4 fruit fly cellular contexts compared by ENCODE assay signal in genomic region chrX:13676458-13676944, dm6.
A peak's percentile ranks its signal among the peaks of the same experiment; 100 is the strongest.
TF ChIP-seq lines count a peak whose summit lies in the region.

Gene CG11162, plus strand, starts transcription at chrX:13676894.

- no peak for TF ChIP-seq CTCF in whole organism, embryonic (GFP tag; optimal IDR thresholded peaks at IDR 0.05; lab: Kevin White, UChicago)

TF ChIP-seq in whole organism, adult, 20 proteins besides CTCF, POLR2A, EP300 and RAD21:
- TF ChIP-seq Hr96 (GFP tag; optimal IDR thresholded peaks at IDR 0.05; lab: Kevin White, UChicago): no peak
- TF ChIP-seq CG12768 (GFP tag; optimal IDR thresholded peaks at IDR 0.05; lab: Kevin White, UChicago): no peak
- TF ChIP-seq tj (GFP tag; optimal IDR thresholded peaks at IDR 0.05; lab: Kevin White, UChicago): no peak
- TF ChIP-seq CG11617 (GFP tag; optimal IDR thresholded peaks at IDR 0.05; lab: Kevin White, UChicago): peak; percentile 8
- TF ChIP-seq CG7101 (tag; optimal IDR thresholded peaks at IDR 0.05; lab: Kevin White, UChicago): peak; percentile 53
- no peak for TF ChIP-seq toe (GFP tag; optimal IDR thresholded peaks at IDR 0.05; lab: Kevin White, UChicago)
- TF ChIP-seq Clk (GFP tag; optimal IDR thresholded peaks at IDR 0.05; lab: Kevin White, UChicago): no peak
- no peak for TF ChIP-seq bab1 (GFP tag; optimal IDR thresholded peaks at IDR 0.05; lab: Kevin White, UChicago)
- no peak for TF ChIP-seq cic (GFP tag; optimal IDR thresholded peaks at IDR 0.05; lab: Kevin White, UChicago)
- TF ChIP-seq CG14711 (tag; optimal IDR thresholded peaks at IDR 0.05; lab: Kevin White, UChicago): peak; percentile 27
- TF ChIP-seq ovo (GFP tag; optimal IDR thresholded peaks at IDR 0.05; lab: Kevin White, UChicago): no peak
- TF ChIP-seq pad (GFP tag; optimal IDR thresholded peaks at IDR 0.05; lab: Kevin White, UChicago): peak; percentile 19
- no peak for TF ChIP-seq CG33017 (tag; optimal IDR thresholded peaks at IDR 0.05; lab: Kevin White, UChicago)
- no peak for TF ChIP-seq cnc (optimal IDR thresholded peaks at IDR 0.05; lab: Kevin White, UChicago)
- TF ChIP-seq CG1620 (GFP tag; optimal IDR thresholded peaks at IDR 0.05; lab: Kevin White, UChicago): no peak
- TF ChIP-seq CG5204 (GFP tag; optimal IDR thresholded peaks at IDR 0.05; lab: Kevin White, UChicago): no peak
- TF ChIP-seq Mnt (GFP tag; optimal IDR thresholded peaks at IDR 0.05; lab: Kevin White, UChicago): no peak

TF ChIP-seq in whole organism, embryonic, 481 proteins besides CTCF, POLR2A, EP300 and RAD21 (continues in another document):
- TF ChIP-seq Hsf (GFP tag; optimal IDR thresholded peaks at IDR 0.05; lab: Kevin White, UChicago) (no peak), Hey (tag; optimal IDR thresholded peaks at IDR 0.05; lab: Kevin White, UChicago) (no peak), Bdp1 (GFP tag; optimal IDR thresholded peaks at IDR 0.05; lab: Kevin White, UChicago) (no peak), CG9932 (GFP tag; IDR thresholded peaks at IDR 0.05; lab: Robert Waterston, UW) (peak; percentile 40), bbx (GFP tag; IDR thresholded peaks at IDR 0.05; lab: Robert Waterston, UW; ENCODE audit: partially characterized antibody) (no peak), Xrp1 (GFP tag; IDR thresholded peaks at IDR 0.05; lab: Robert Waterston, UW) (no peak), YL-1 (GFP tag; optimal IDR thresholded peaks at IDR 0.05; lab: Kevin White, UChicago) (no peak), CG8359 (GFP tag; optimal IDR thresholded peaks at IDR 0.05; lab: Kevin White, UChicago; ENCODE audit: borderline replicate concordance) (no peak), Side (GFP tag; optimal IDR thresholded peaks at IDR 0.05; lab: Kevin White, UChicago) (no peak), CG6683 (GFP tag; optimal IDR thresholded peaks at IDR 0.05; lab: Kevin White, UChicago) (no peak), odd (GFP tag; optimal IDR thresholded peaks at IDR 0.05; lab: Kevin White, UChicago) (no peak), chm (GFP tag; IDR thresholded peaks at IDR 0.05; lab: Robert Waterston, UW) (no peak), kni (GFP tag; optimal IDR thresholded peaks at IDR 0.05; lab: Kevin White, UChicago) (no peak), CG17568 (GFP tag; optimal IDR thresholded peaks at IDR 0.05; lab: Kevin White, UChicago) (no peak), lola (GFP tag; optimal IDR thresholded peaks at IDR 0.05; lab: Kevin White, UChicago) (no peak), unc-4 (GFP tag; IDR thresholded peaks at IDR 0.05; lab: Robert Waterston, UW; ENCODE audit: partially characterized antibody) (no peak), E2f1 (GFP tag; IDR thresholded peaks at IDR 0.05; lab: Robert Waterston, UW) (no peak), toy (GFP tag; IDR thresholded peaks at IDR 0.05; lab: Robert Waterston, UW) (no peak), gsb (GFP tag; IDR thresholded peaks at IDR 0.05; lab: Robert Waterston, UW) (no peak), CG9876 (GFP tag; optimal IDR thresholded peaks at IDR 0.05; lab: Kevin White, UChicago) (no peak), CG7271 (tag; optimal IDR thresholded peaks at IDR 0.05; lab: Kevin White, UChicago) (no peak), z (GFP tag; IDR thresholded peaks at IDR 0.05; lab: Robert Waterston, UW) (no peak), lab (GFP tag; optimal IDR thresholded peaks at IDR 0.05; lab: Kevin White, UChicago) (peak; percentile 70), crol (GFP tag; IDR thresholded peaks at IDR 0.05; lab: Robert Waterston, UW) (no peak), CG10267 (tag; optimal IDR thresholded peaks at IDR 0.05; lab: Kevin White, UChicago) (no peak), hb (GFP tag; IDR thresholded peaks at IDR 0.05; lab: Robert Waterston, UW; ENCODE audit: partially characterized antibody) (no peak), CG8924 (tag; optimal IDR thresholded peaks at IDR 0.05; lab: Kevin White, UChicago) (peak; percentile 2)

TF ChIP-seq in whole organism, prepupa, 60 proteins besides CTCF, POLR2A, EP300 and RAD21:
- TF ChIP-seq vri (GFP tag; optimal IDR thresholded peaks at IDR 0.05; lab: Kevin White, UChicago): peak; percentile 3
- no peak for TF ChIP-seq CG10669 (GFP tag; optimal IDR thresholded peaks at IDR 0.05; lab: Kevin White, UChicago)

TF ChIP-seq in whole organism, wandering third instar larva, 38 proteins besides CTCF, POLR2A, EP300 and RAD21:
- TF ChIP-seq CG9705 (GFP tag; optimal IDR thresholded peaks at IDR 0.05; lab: Kevin White, UChicago) (no peak), HLH106 (tag; optimal IDR thresholded peaks at IDR 0.05; lab: Kevin White, UChicago) (peak; percentile 33), Hnf4 (GFP tag; optimal IDR thresholded peaks at IDR 0.05; lab: Kevin White, UChicago) (no peak), rgr (GFP tag; optimal IDR thresholded peaks at IDR 0.05; lab: Kevin White, UChicago) (peak; percentile 54), Mio (GFP tag; optimal IDR thresholded peaks at IDR 0.05; lab: Kevin White, UChicago) (no peak), OdsH (GFP tag; optimal IDR thresholded peaks at IDR 0.05; lab: Kevin White, UChicago) (peak; percentile 46), foxo (GFP tag; optimal IDR thresholded peaks at IDR 0.05; lab: Kevin White, UChicago) (peak in 1 of 2 experiments; percentile 65), dsf (GFP tag; optimal IDR thresholded peaks at IDR 0.05; lab: Kevin White, UChicago; ENCODE audit: borderline replicate concordance) (no peak), ey (GFP tag; optimal IDR thresholded peaks at IDR 0.05; lab: Kevin White, UChicago) (peak; percentile 56), Rel (GFP tag; optimal IDR thresholded peaks at IDR 0.05; lab: Kevin White, UChicago) (no peak), Rel (tag; optimal IDR thresholded peaks at IDR 0.05; lab: Kevin White, UChicago) (no peak), sage (GFP tag; optimal IDR thresholded peaks at IDR 0.05; lab: Kevin White, UChicago) (no peak), Sp1 (GFP tag; optimal IDR thresholded peaks at IDR 0.05; lab: Kevin White, UChicago) (peak; percentile 29), Hr78 (GFP tag; optimal IDR thresholded peaks at IDR 0.05; lab: Kevin White, UChicago) (no peak), psq (GFP tag; optimal IDR thresholded peaks at IDR 0.05; lab: Kevin White, UChicago) (no peak), tai (GFP tag; optimal IDR thresholded peaks at IDR 0.05; lab: Kevin White, UChicago) (no peak), woc (GFP tag; optimal IDR thresholded peaks at IDR 0.05; lab: Kevin White, UChicago) (no peak), Myc (optimal IDR thresholded peaks at IDR 0.05; lab: Kevin White, UChicago) (no peak), Vsx2 (GFP tag; optimal IDR thresholded peaks at IDR 0.05; lab: Kevin White, UChicago; ENCODE audit: partially characterized antibody) (no peak), dl (GFP tag; optimal IDR thresholded peaks at IDR 0.05; lab: Kevin White, UChicago; ENCODE audit: insufficient read depth in 1 of 2, partially characterized antibody in 2 of 2) (no peak), brk (GFP tag; optimal IDR thresholded peaks at IDR 0.05; lab: Kevin White, UChicago) (no peak), pan (optimal IDR thresholded peaks at IDR 0.05; lab: Kevin White, UChicago) (no peak), Hr83 (GFP tag; optimal IDR thresholded peaks at IDR 0.05; lab: Kevin White, UChicago; ENCODE audit: poor library complexity, severe bottlenecking) (no peak), CG32264 (GFP tag; optimal IDR thresholded peaks at IDR 0.05; lab: Kevin White, UChicago) (no peak), N (GFP tag; optimal IDR thresholded peaks at IDR 0.05; lab: Kevin White, UChicago) (no peak), jim (GFP tag; optimal IDR thresholded peaks at IDR 0.05; lab: Kevin White, UChicago) (no peak), dmrt93B (GFP tag; optimal IDR thresholded peaks at IDR 0.05; lab: Kevin White, UChicago) (no peak), usp (GFP tag; optimal IDR thresholded peaks at IDR 0.05; lab: Kevin White, UChicago) (no peak), lola (GFP tag; optimal IDR thresholded peaks at IDR 0.05; lab: Kevin White, UChicago) (no peak), Dif (GFP tag; optimal IDR thresholded peaks at IDR 0.05; lab: Kevin White, UChicago; ENCODE audit: partially characterized antibody) (no peak), fru (GFP tag; optimal IDR thresholded peaks at IDR 0.05; lab: Kevin White, UChicago) (peak; percentile 66), sv (GFP tag; optimal IDR thresholded peaks at IDR 0.05; lab: Kevin White, UChicago) (no peak), Jra (GFP tag; optimal IDR thresholded peaks at IDR 0.05; lab: Kevin White, UChicago) (no peak), Abd-B (GFP tag; optimal IDR thresholded peaks at IDR 0.05; lab: Kevin White, UChicago) (no peak), h (GFP tag; optimal IDR thresholded peaks at IDR 0.05; lab: Kevin White, UChicago) (peak; percentile 59), CrebA (GFP tag; optimal IDR thresholded peaks at IDR 0.05; lab: Kevin White, UChicago; ENCODE audit: borderline replicate concordance) (no peak), Dfd (GFP tag; optimal IDR thresholded peaks at IDR 0.05; lab: Kevin White, UChicago) (no peak), br (GFP tag; optimal IDR thresholded peaks at IDR 0.05; lab: Kevin White, UChicago) (peak; percentile 2), GATAd (GFP tag; optimal IDR thresholded peaks at IDR 0.05; lab: Kevin White, UChicago) (no peak)
